Worm (Caenorhabditis elegans): ENCODE data around the gene nfx-1.

nfx-1 gene

ce11 chrIII:6344737-6345136, 30.4 kb upstream of the nfx-1 start (continued):
- TF ChIP-seq madf-3 (GFP tag; IDR thresholded peaks at IDR 0.05) (0 out of 2 replicates have a peak, but pooled peaks have one; percentile 44), ceh-58 (GFP tag; IDR thresholded peaks at IDR 0.05) (no peak), madf-6 (GFP tag; IDR thresholded peaks at IDR 0.05) (peak; percentile 83), zfh-2 (GFP tag; conservative IDR thresholded peaks at IDR 0.05) (no peak), attf-3 (GFP tag; conservative IDR thresholded peaks at IDR 0.05) (peak; percentile 58), T07F8.4 (tag; optimal IDR thresholded peaks at IDR 0.05) (no peak), ZK185.1 (tag; optimal IDR thresholded peaks at IDR 0.05; ENCODE audit: poor library complexity, severe bottlenecking) (peak; percentile 71), rcor-1 (GFP tag; IDR thresholded peaks at IDR 0.05) (peak; percentile 73), Y79H2A.3 (GFP tag; conservative IDR thresholded peaks at IDR 0.05) (no peak), ztf-25 (GFP tag; IDR thresholded peaks at IDR 0.05) (no peak), atf-7 (tag; optimal IDR thresholded peaks at IDR 0.05) (peak; percentile 12), egrh-3 (GFP tag; IDR thresholded peaks at IDR 0.05) (no peak), sptf-2 (GFP tag; optimal IDR thresholded peaks at IDR 0.05) (no peak), attf-6 (GFP tag; IDR thresholded peaks at IDR 0.05) (no peak), C06A6.2 (GFP tag; conservative IDR thresholded peaks at IDR 0.05) (no peak), gei-17 (GFP tag; optimal IDR thresholded peaks at IDR 0.05) (no peak), tlf-1 (GFP tag; optimal IDR thresholded peaks at IDR 0.05) (peak; percentile 54), unc-62 (GFP tag; optimal IDR thresholded peaks at IDR 0.05) (no peak), cebp-1 (GFP tag; IDR thresholded peaks at IDR 0.05) (no peak), cebp-1 (tag; optimal IDR thresholded peaks at IDR 0.05) (peak; percentile 74), nhr-179 (tag; optimal IDR thresholded peaks at IDR 0.05) (no peak), nhr-90 (tag; optimal IDR thresholded peaks at IDR 0.05) (no peak), B0019.2 (GFP tag; conservative IDR thresholded peaks at IDR 0.05) (peak; percentile 57), hmg-20 (GFP tag; IDR thresholded peaks at IDR 0.05) (no peak), lin-54 (GFP tag; optimal IDR thresholded peaks at IDR 0.05) (peak; percentile 70), mxl-1 (tag; optimal IDR thresholded peaks at IDR 0.05) (no peak), ceh-27 (GFP tag; optimal IDR thresholded peaks at IDR 0.05) (peak; percentile 72), unc-130 (GFP tag; optimal IDR thresholded peaks at IDR 0.05) (no peak), aptf-2 (GFP tag; conservative IDR thresholded peaks at IDR 0.05) (no peak), F37B4.10 (GFP tag; IDR thresholded peaks at IDR 0.05) (no peak), F22D6.2 (tag; optimal IDR thresholded peaks at IDR 0.05) (no peak), let-607 (tag; optimal IDR thresholded peaks at IDR 0.05) (peak in 1 of 2 experiments; percentile 11), lin-35 (GFP tag; optimal IDR thresholded peaks at IDR 0.05) (peak in 1 of 3 experiments; percentile 56), ceh-100 (GFP tag; IDR thresholded peaks at IDR 0.05) (0 out of 2 replicates have a peak, but pooled peaks have one; percentile 15), snpc-3.4 (tag; optimal IDR thresholded peaks at IDR 0.05) (no peak), bed-2 (GFP tag; IDR thresholded peaks at IDR 0.05) (no peak), F57C9.4 (tag; optimal IDR thresholded peaks at IDR 0.05) (no peak), dpl-1 (GFP tag; optimal IDR thresholded peaks at IDR 0.05) (peak; percentile 17), F23B12.7 (tag; optimal IDR thresholded peaks at IDR 0.05; ENCODE audit: insufficient read depth) (peak; percentile 41), die-1 (tag; optimal IDR thresholded peaks at IDR 0.05) (no peak), lsl-1 (GFP tag; optimal IDR thresholded peaks at IDR 0.05) (peak; percentile 92), attf-5 (GFP tag; optimal IDR thresholded peaks at IDR 0.05) (peak; percentile 76), fkh-3 (tag; optimal IDR thresholded peaks at IDR 0.05) (no peak), rpc-1 (optimal IDR thresholded peaks at IDR 0.05) (no peak), rpc-1 (tag; optimal IDR thresholded peaks at IDR 0.05) (no peak), akir-1 (GFP tag; optimal IDR thresholded peaks at IDR 0.05) (no peak), ama-1 (optimal IDR thresholded peaks at IDR 0.05) (no peak), ama-1 (GFP tag; optimal IDR thresholded peaks at IDR 0.05) (no peak)

Data from whole organism, young adult.